Fruit fly (Drosophila melanogaster) whole organism, embryonic: ENCODE results near the gene CG12951.

ENCODE experiments used
- BEAF-32 ChIP-seq: fragments of 200-800 bp; sonication (Bioruptor generic); optimal IDR thresholded peaks from 3 replicates; lab custom pipeline; 2017; ENCODE audit warnings: missing biosample characterization, missing genetic modification characterization, mild to moderate bottlenecking, moderate library complexity, missing genetic modification reagents
- CG11456 ChIP-seq: fragments of 200-800 bp; sonication (Bioruptor generic); IDR thresholded peaks from 3 replicates; pipeline ENCODE4 v1.3.6; 2022; ENCODE audit warnings: missing biosample characterization, missing genetic modification characterization
- CG11504 ChIP-seq: fragments of 200-800 bp; sonication (Bioruptor generic); optimal IDR thresholded peaks from 3 replicates; lab custom pipeline; 2019; ENCODE audit warnings: missing biosample characterization, mild to moderate bottlenecking, missing genetic modification characterization, moderate library complexity
- CG11696 ChIP-seq: fragments of 200-800 bp; sonication (Bioruptor generic); IDR thresholded peaks from 2 replicates; pipeline ENCODE4 v1.3.6; 2022; ENCODE audit warnings: missing biosample characterization, missing genetic modification characterization
- CG12104 ChIP-seq: fragments of 200-800 bp; sonication (Bioruptor generic); optimal IDR thresholded peaks from 3 replicates; lab custom pipeline; 2016; ENCODE audit warnings: missing biosample characterization, missing genetic modification characterization
- CG12391 ChIP-seq: fragments of 200-800 bp; sonication (Bioruptor generic); optimal IDR thresholded peaks from 3 replicates; lab custom pipeline; 2018; ENCODE audit warnings: missing biosample characterization, mild to moderate bottlenecking, missing genetic modification characterization, moderate library complexity
- CG12659 ChIP-seq: fragments of 200-800 bp; sonication (Bioruptor generic); optimal IDR thresholded peaks from 3 replicates; lab custom pipeline; 2017; ENCODE audit warnings: mild to moderate bottlenecking, missing biosample characterization, missing genetic modification reagents, missing genetic modification characterization
- CG14710 ChIP-seq: fragments of 200-800 bp; sonication (Bioruptor generic); optimal IDR thresholded peaks from 3 replicates; lab custom pipeline; 2019; ENCODE audit warnings: missing biosample characterization, mild to moderate bottlenecking, missing genetic modification characterization, moderate library complexity
- CG15479 ChIP-seq: fragments of 200-800 bp; sonication (Bioruptor generic); optimal IDR thresholded peaks from 3 replicates; lab custom pipeline; 2019; ENCODE audit warnings: missing biosample characterization, mild to moderate bottlenecking, missing genetic modification characterization, moderate library complexity
- CG15514 ChIP-seq: fragments of 200-800 bp; sonication (Bioruptor generic); optimal IDR thresholded peaks from 3 replicates; lab custom pipeline; 2017; ENCODE audit warnings: missing biosample characterization, missing genetic modification characterization, mild to moderate bottlenecking, moderate library complexity, missing genetic modification reagents
- CG16813 ChIP-seq: fragments of 200-800 bp; sonication (Bioruptor generic); IDR thresholded peaks from 3 replicates; pipeline ENCODE4 v1.3.6; 2022; ENCODE audit warnings: missing biosample characterization, missing genetic modification characterization; ENCODE audit not compliant: partially characterized antibody
- CG18764 ChIP-seq: fragments of 200-800 bp; sonication (Bioruptor generic); optimal IDR thresholded peaks from 3 replicates; lab custom pipeline; 2016; ENCODE audit warnings: missing biosample characterization, missing genetic modification characterization
- CG30020 ChIP-seq: fragments of 200-800 bp; optimal IDR thresholded peaks from 2 replicates; lab custom pipeline; 2019; ENCODE audit warnings: missing biosample characterization, mild to moderate bottlenecking, missing genetic modification characterization, moderate library complexity
- CG3281 ChIP-seq: fragments of 200-800 bp; sonication (Bioruptor generic); optimal IDR thresholded peaks from 3 replicates; lab custom pipeline; 2017; ENCODE audit warnings: missing biosample characterization, mild to moderate bottlenecking, missing genetic modification characterization
- CG34376 ChIP-seq: fragments of 200-800 bp; sonication (Bioruptor generic); optimal IDR thresholded peaks from 2 replicates; lab custom pipeline; 2018; ENCODE audit warnings: missing biosample characterization, mild to moderate bottlenecking, missing genetic modification characterization
- CG4617 ChIP-seq: fragments of 200-800 bp; sonication (Bioruptor generic); optimal IDR thresholded peaks from 3 replicates; lab custom pipeline; 2016; ENCODE audit warnings: missing biosample characterization, missing genetic modification characterization, borderline replicate concordance
- CG5180 ChIP-seq: fragments of 200-800 bp; sonication (Bioruptor generic); optimal IDR thresholded peaks from 3 replicates; lab custom pipeline; 2017; ENCODE audit warnings: missing biosample characterization, missing genetic modification characterization, mild to moderate bottlenecking, moderate library complexity, missing genetic modification reagents
- CG6254 ChIP-seq: fragments of 200-800 bp; sonication (Bioruptor generic); optimal IDR thresholded peaks from 3 replicates; lab custom pipeline; 2017; ENCODE audit warnings: mild to moderate bottlenecking, missing biosample characterization, missing genetic modification reagents, missing genetic modification characterization
- CG7928 ChIP-seq: fragments of 200-800 bp; sonication (Bioruptor generic); optimal IDR thresholded peaks from 2 replicates; lab custom pipeline; 2017; ENCODE audit warnings: missing biosample characterization, mild to moderate bottlenecking, missing genetic modification characterization
- CG9437 ChIP-seq: fragments of 200-800 bp; sonication (Bioruptor generic); optimal IDR thresholded peaks from 2 replicates; lab custom pipeline; 2018; ENCODE audit warnings: missing biosample characterization, mild to moderate bottlenecking, missing genetic modification characterization
- CG9797 ChIP-seq: fragments of 200-800 bp; sonication (Bioruptor generic); optimal IDR thresholded peaks from 3 replicates; lab custom pipeline; 2018; ENCODE audit warnings: missing biosample characterization, mild to moderate bottlenecking, missing genetic modification characterization
- CG9817 ChIP-seq: fragments of 200-800 bp; sonication (Bioruptor generic); optimal IDR thresholded peaks from 2 replicates; lab custom pipeline; 2018; ENCODE audit warnings: missing biosample characterization, mild to moderate bottlenecking, missing genetic modification characterization, moderate library complexity
- Dbx ChIP-seq: fragments of 200-800 bp; sonication (Bioruptor generic); IDR thresholded peaks from 3 replicates; pipeline ENCODE4 v1.3.6; 2022; ENCODE audit warnings: missing biosample characterization, missing genetic modification characterization
- Dll ChIP-seq: fragments of 200-800 bp; sonication (Bioruptor generic); IDR thresholded peaks from 4 replicates; pipeline ENCODE4 v1.3.6; 2022; ENCODE audit warnings: missing biosample characterization, missing genetic modification characterization; ENCODE audit not compliant: partially characterized antibody
- Drgx ChIP-seq: fragments of 200-800 bp; sonication (Bioruptor generic); IDR thresholded peaks from 2 replicates; pipeline ENCODE4 v1.3.6; 2022; ENCODE audit warnings: missing biosample characterization, missing genetic modification characterization
- Eip74EF ChIP-seq, 2 experiments: fragments of 200-800 bp in 1 of 2; fragments of >200 bp in 1 of 2; sonication (Bioruptor generic) in 1 of 2; optimal IDR thresholded peaks; 2 replicates each; lab custom pipeline; 2017 to 2019; ENCODE audit warnings: missing biosample characterization in 2 of 2, missing genetic modification characterization in 2 of 2, mild to moderate bottlenecking in 1 of 2, moderate library complexity in 1 of 2
- HLH54F ChIP-seq: fragments of 200-800 bp; sonication (Bioruptor generic); optimal IDR thresholded peaks from 3 replicates; lab custom pipeline; 2016; ENCODE audit warnings: missing biosample characterization, missing genetic modification characterization
- Xrp1 ChIP-seq: fragments of 200-800 bp; sonication (Bioruptor generic); IDR thresholded peaks from 2 replicates; pipeline ENCODE4 v1.3.6; 2022; ENCODE audit warnings: missing biosample characterization, missing genetic modification characterization
- YL-1 ChIP-seq: fragments of 200-800 bp; sonication (Bioruptor generic); optimal IDR thresholded peaks from 3 replicates; lab custom pipeline; 2017; ENCODE audit warnings: missing biosample characterization, mild to moderate bottlenecking, missing genetic modification characterization
- amos ChIP-seq: fragments of 200-800 bp; sonication (Bioruptor generic); IDR thresholded peaks from 2 replicates; pipeline ENCODE4 v1.3.6; 2022; ENCODE audit warnings: missing biosample characterization, missing genetic modification characterization; ENCODE audit not compliant: partially characterized antibody
- aop ChIP-seq: fragments of 200-800 bp; sonication (Bioruptor generic); IDR thresholded peaks from 2 replicates; pipeline ENCODE4 v1.3.6; 2022; ENCODE audit warnings: missing biosample characterization, missing genetic modification characterization
- bbx ChIP-seq: fragments of 200-800 bp; sonication (Bioruptor generic); IDR thresholded peaks from 2 replicates; pipeline ENCODE4 v1.3.6; 2022; ENCODE audit warnings: missing biosample characterization, missing genetic modification characterization; ENCODE audit not compliant: partially characterized antibody
- caup ChIP-seq: fragments of 200-800 bp; sonication (Bioruptor generic); optimal IDR thresholded peaks from 3 replicates; lab custom pipeline; 2017; ENCODE audit warnings: missing biosample characterization, mild to moderate bottlenecking, missing genetic modification characterization, moderate library complexity; ENCODE audit not compliant: severe bottlenecking
- chm ChIP-seq: fragments of 200-800 bp; sonication (Bioruptor generic); IDR thresholded peaks from 2 replicates; pipeline ENCODE4 v1.3.6; 2022; ENCODE audit warnings: missing biosample characterization, missing genetic modification characterization
- en ChIP-seq: fragments of 200-800 bp; sonication (Bioruptor generic); optimal IDR thresholded peaks from 2 replicates; lab custom pipeline; 2016; ENCODE audit warnings: missing biosample characterization, missing genetic modification characterization
- hkb ChIP-seq, 2 experiments: fragments of 200-800 bp in 1 of 2; fragments of >200 bp in 1 of 2; sonication (Bioruptor generic) in 1 of 2; IDR thresholded peaks in 1 of 2; optimal IDR thresholded peaks in 1 of 2; 2 replicates each; pipeline versions ENCODE4 v1.3.6 to Lab custom; 2017 to 2022; ENCODE audit warnings: missing biosample characterization in 1 of 2, missing genetic modification characterization in 1 of 2
- kah ChIP-seq: fragments of 200-800 bp; sonication (Bioruptor generic); optimal IDR thresholded peaks from 2 replicates; lab custom pipeline; 2018; ENCODE audit warnings: missing biosample characterization, mild to moderate bottlenecking, missing genetic modification characterization
- kni ChIP-seq: fragments of 200-800 bp; sonication (Bioruptor generic); optimal IDR thresholded peaks from 3 replicates; lab custom pipeline; 2017; ENCODE audit warnings: mild to moderate bottlenecking, missing biosample characterization, missing genetic modification reagents, missing genetic modification characterization
- sc ChIP-seq, 3 experiments: fragments of >200 bp in 2 of 3; fragments of 200-800 bp in 1 of 3; sonication (Bioruptor generic) in 1 of 3; optimal IDR thresholded peaks; 2 replicates in 2 of 3; 3 replicates in 1 of 3; lab custom pipeline; 2017; ENCODE audit warnings: mild to moderate bottlenecking in 1 of 3, missing biosample characterization in 1 of 3, missing genetic modification characterization in 1 of 3, missing genetic modification reagents in 1 of 3
- sens ChIP-seq: fragments of 200-800 bp; sonication (Bioruptor generic); peaks from one replicate; lab custom pipeline; 2016; ENCODE audit warnings: missing biosample characterization, missing genetic modification characterization
- seq ChIP-seq: fragments of 200-800 bp; sonication (Bioruptor generic); IDR thresholded peaks from 2 replicates; pipeline ENCODE4 v1.3.6; 2022; ENCODE audit warnings: missing biosample characterization, missing genetic modification characterization
- sqz ChIP-seq: fragments of 200-800 bp; sonication (Bioruptor generic); optimal IDR thresholded peaks from 3 replicates; lab custom pipeline; 2018; ENCODE audit warnings: missing biosample characterization, mild to moderate bottlenecking, missing genetic modification characterization
- tna ChIP-seq: fragments of 200-800 bp; sonication (Bioruptor generic); IDR thresholded peaks from 2 replicates; pipeline ENCODE4 v1.3.6; 2022; ENCODE audit warnings: missing biosample characterization, missing genetic modification characterization; ENCODE audit not compliant: partially characterized antibody
- vnd ChIP-seq: fragments of 200-800 bp; sonication (Bioruptor generic); IDR thresholded peaks from 3 replicates; pipeline ENCODE4 v1.3.6; 2022; ENCODE audit warnings: missing biosample characterization, missing genetic modification characterization; ENCODE audit not compliant: partially characterized antibody
- wor ChIP-seq: fragments of 200-800 bp; sonication (Bioruptor generic); IDR thresholded peaks from 2 replicates; pipeline ENCODE4 v1.3.6; 2022; ENCODE audit warnings: missing biosample characterization, missing genetic modification characterization

Gene CG12951

dm6 chr3R:9334592-9335518 is 4.7 kb upstream of the CG12951 start, which contains the start of the genes Aduk and pasi2 (continued):
- TF ChIP-seq CG4617, result peak; percentile 41
- peak; percentile 9 for TF ChIP-seq CG11504 (tag; lab: Kevin White, UChicago)
- TF ChIP-seq tna (GFP tag; lab: Robert Waterston, UW), result peak; percentile 49
- no peak for TF ChIP-seq CG11456 (GFP tag; lab: Robert Waterston, UW)
- TF ChIP-seq CG18764 (GFP tag; lab: Kevin White, UChicago), result peak; percentile 14
- TF ChIP-seq chm (GFP tag; lab: Robert Waterston, UW), result 0 out of 2 replicates have a peak, but pooled peaks have one; percentile 28
- TF ChIP-seq Dll (GFP tag; lab: Robert Waterston, UW), result peak; percentile 76
- no peak for TF ChIP-seq Xrp1 (GFP tag; lab: Robert Waterston, UW)
- TF ChIP-seq CG12104 (GFP tag; lab: Kevin White, UChicago), result peak; percentile 25
- TF ChIP-seq sc (optimal IDR thresholded peaks at IDR 0.05; lab: Kevin White, UChicago), result no peak
- TF ChIP-seq sc (GFP tag; optimal IDR thresholded peaks at IDR 0.05; lab: Kevin White, UChicago), result no peak
- peak; percentile 6 for TF ChIP-seq caup (GFP tag; lab: Kevin White, UChicago)
- peak; percentile 3 for TF ChIP-seq CG9797 (GFP tag; lab: Kevin White, UChicago)
- TF ChIP-seq CG6254, result peak; percentile 14
- TF ChIP-seq wor, result no peak
- peak; percentile 68 for TF ChIP-seq CG15514 (GFP tag; lab: Kevin White, UChicago)
- TF ChIP-seq kni, result peak; percentile 48
- TF ChIP-seq CG5180 (GFP tag; lab: Kevin White, UChicago), result no peak
- TF ChIP-seq Eip74EF (GFP tag; optimal IDR thresholded peaks at IDR 0.05; lab: Kevin White, UChicago), result no peak
- peak; percentile 3 for TF ChIP-seq CG9817
- no peak for TF ChIP-seq en (GFP tag; lab: Kevin White, UChicago)
- peak; percentile 99 for TF ChIP-seq CG7928 (GFP tag; lab: Kevin White, UChicago)
- TF ChIP-seq CG12659 (GFP tag; lab: Kevin White, UChicago), result peak; percentile 23
- peak; percentile 25 for TF ChIP-seq HLH54F
- no peak for TF ChIP-seq seq (GFP tag; lab: Robert Waterston, UW)
- 0 out of 3 replicates have a peak, but pooled peaks have one; percentile 39 for TF ChIP-seq Dbx
- TF ChIP-seq kah (GFP tag; lab: Kevin White, UChicago), result peak; percentile 90
- TF ChIP-seq CG12391, result peak; percentile 19
- TF ChIP-seq amos (GFP tag; lab: Robert Waterston, UW), result peak; percentile 80; the same call in 1 of the 2 replicates
- peak; percentile 51; the same call in 2 of the 3 replicates for TF ChIP-seq vnd (GFP tag; lab: Robert Waterston, UW)
- TF ChIP-seq CG3281 (GFP tag; lab: Kevin White, UChicago), result peak; percentile 52
- TF ChIP-seq sqz (GFP tag; lab: Kevin White, UChicago), result peak; percentile 9
- TF ChIP-seq BEAF-32 (GFP tag; lab: Kevin White, UChicago), result peak; percentile 87
- no peak for TF ChIP-seq Drgx
- TF ChIP-seq bbx (GFP tag; lab: Robert Waterston, UW), result peak; percentile 75
- peak; percentile 45 for TF ChIP-seq CG9437 (GFP tag; lab: Kevin White, UChicago)
- TF ChIP-seq CG34376, result peak; percentile 51
- peak; percentile 69 for TF ChIP-seq CG16813 (GFP tag; lab: Robert Waterston, UW)
- peak; percentile 23 for TF ChIP-seq CG30020 (tag; lab: Kevin White, UChicago)
- TF ChIP-seq sens (GFP tag; lab: Kevin White, UChicago), result peak; percentile 79
- TF ChIP-seq hkb (optimal IDR thresholded peaks at IDR 0.05; lab: Kevin White, UChicago), result no peak
- TF ChIP-seq hkb (GFP tag; IDR thresholded peaks at IDR 0.05; lab: Robert Waterston, UW), result peak; percentile 33; the same call in 1 of the 2 replicates
- no peak for TF ChIP-seq aop (GFP tag; lab: Robert Waterston, UW)
- no peak for TF ChIP-seq CG11696 (GFP tag; lab: Robert Waterston, UW)
- peak; percentile 47 for TF ChIP-seq CG15479 (GFP tag; lab: Kevin White, UChicago)
- peak; percentile 56 for TF ChIP-seq CG14710 (tag; lab: Kevin White, UChicago)
- TF ChIP-seq YL-1 (GFP tag; lab: Kevin White, UChicago), result peak; percentile 84
